Worm (Caenorhabditis elegans): ENCODE data around the gene ddi-1.

ddi-1 gene

ce11 chrIV:6556624-6557368 is 34.1 kb downstream of the ddi-1 start, which contains the start of gene try-3 (continued):
- TF ChIP-seq F33H1.4 (GFP tag; IDR thresholded peaks at IDR 0.05) (peak; percentile 58), nfyb-1 (GFP tag; IDR thresholded peaks at IDR 0.05) (peak; percentile 80), hrde-1 (tag; optimal IDR thresholded peaks at IDR 0.05; ENCODE audit: borderline replicate concordance) (no peak), him-1 (tag; optimal IDR thresholded peaks at IDR 0.05) (peak; percentile 94), somi-1 (GFP tag; optimal IDR thresholded peaks at IDR 0.05) (peak; percentile 15), madf-6 (GFP tag; IDR thresholded peaks at IDR 0.05) (peak; percentile 73), ceh-91 (GFP tag; IDR thresholded peaks at IDR 0.05) (peak; percentile 47), unc-62 (GFP tag; optimal IDR thresholded peaks at IDR 0.05) (no peak), ets-4 (GFP tag; optimal IDR thresholded peaks at IDR 0.05) (peak; percentile 13), let-526 (GFP tag; IDR thresholded peaks at IDR 0.05) (0 out of 2 replicates have a peak, but pooled peaks have one; percentile 8), nhr-90 (tag; optimal IDR thresholded peaks at IDR 0.05) (peak; percentile 71), C06A6.2 (GFP tag; conservative IDR thresholded peaks at IDR 0.05) (peak; percentile 55; the same call in 1 of the 2 replicates), nhr-27 (tag; optimal IDR thresholded peaks at IDR 0.05) (no peak), xnd-1 (tag; optimal IDR thresholded peaks at IDR 0.05) (no peak), rpc-1 (optimal IDR thresholded peaks at IDR 0.05) (peak; percentile 74), rpc-1 (tag; optimal IDR thresholded peaks at IDR 0.05) (peak; percentile 89), mxl-1 (tag; optimal IDR thresholded peaks at IDR 0.05) (peak; percentile 54), zfh-2 (GFP tag; conservative IDR thresholded peaks at IDR 0.05) (no peak), C17E4.6 (GFP tag; IDR thresholded peaks at IDR 0.05) (0 out of 2 replicates have a peak, but pooled peaks have one; percentile 18), let-607 (tag; optimal IDR thresholded peaks at IDR 0.05) (peak in 1 of 2 experiments; percentile 42), snpc-1.1 (tag; optimal IDR thresholded peaks at IDR 0.05; ENCODE audit: insufficient read depth) (peak; percentile 50), lin-40 (tag; optimal IDR thresholded peaks at IDR 0.05) (peak; percentile 56), F52B5.7 (tag; optimal IDR thresholded peaks at IDR 0.05) (peak; percentile 75), madf-3 (GFP tag; IDR thresholded peaks at IDR 0.05) (peak; percentile 78; the same call in 1 of the 2 replicates), sea-2 (GFP tag; IDR thresholded peaks at IDR 0.05) (no peak), ekl-4 (GFP tag; IDR thresholded peaks at IDR 0.05) (peak; percentile 71), lin-35 (GFP tag; optimal IDR thresholded peaks at IDR 0.05) (peak in 1 of 3 experiments; percentile 78), hmg-1.2 (GFP tag; IDR thresholded peaks at IDR 0.05) (peak; percentile 70), bed-2 (GFP tag; IDR thresholded peaks at IDR 0.05) (0 out of 2 replicates have a peak, but pooled peaks have one; percentile 55), Y53G8AR.9 (GFP tag; conservative IDR thresholded peaks at IDR 0.05) (peak; percentile 72; the same call in 1 of the 2 replicates), Y53F4B.3 (GFP tag; IDR thresholded peaks at IDR 0.05) (no peak), ceh-100 (GFP tag; IDR thresholded peaks at IDR 0.05) (peak; percentile 72), cebp-1 (GFP tag; IDR thresholded peaks at IDR 0.05) (peak; percentile 57), cebp-1 (tag; optimal IDR thresholded peaks at IDR 0.05) (peak; percentile 73), ztf-22 (GFP tag; optimal IDR thresholded peaks at IDR 0.05) (no peak), mel-28 (tag; optimal IDR thresholded peaks at IDR 0.05; ENCODE audit: borderline replicate concordance) (peak; percentile 42), ceh-40 (GFP tag; IDR thresholded peaks at IDR 0.05) (0 out of 2 replicates have a peak, but pooled peaks have one; percentile 44), fkh-3 (tag; optimal IDR thresholded peaks at IDR 0.05) (no peak), pha-4 (tag; optimal IDR thresholded peaks at IDR 0.05) (no peak), ceh-58 (GFP tag; IDR thresholded peaks at IDR 0.05) (0 out of 2 replicates have a peak, but pooled peaks have one; percentile 68), F22D6.2 (tag; optimal IDR thresholded peaks at IDR 0.05) (no peak), Y67H2A.10 (GFP tag; conservative IDR thresholded peaks at IDR 0.05) (no peak), hmg-20 (GFP tag; IDR thresholded peaks at IDR 0.05) (peak; percentile 71), lir-1 (GFP tag; conservative IDR thresholded peaks at IDR 0.05) (peak; percentile 47; the same call in 1 of the 2 replicates), hlh-26 (GFP tag; conservative IDR thresholded peaks at IDR 0.05) (no peak), lag-1 (GFP tag; IDR thresholded peaks at IDR 0.05) (no peak), bed-1 (GFP tag; IDR thresholded peaks at IDR 0.05) (no peak)
